Worm (Caenorhabditis elegans): ENCODE data around the gene ZK1320.2.

ce11 chrII:9636300-9636699 lies 22.5 kb downstream of the ZK1320.2 start, which contains the start of gene ZK1307.7:
- TF ChIP-seq Y48G9A.11 (GFP tag; IDR thresholded peaks at IDR 0.05), result no peak
- no peak for TF ChIP-seq ama-1 (optimal IDR thresholded peaks at IDR 0.05)
- no peak for TF ChIP-seq fkh-10 (GFP tag; optimal IDR thresholded peaks at IDR 0.05)
- no peak for TF ChIP-seq nhr-25 (tag; optimal IDR thresholded peaks at IDR 0.05; ENCODE audit: borderline replicate concordance, insufficient read depth)
- no peak for TF ChIP-seq mep-1 (tag; optimal IDR thresholded peaks at IDR 0.05)
- TF ChIP-seq lin-39 (tag; optimal IDR thresholded peaks at IDR 0.05), result no peak
- no peak for TF ChIP-seq zag-1 (tag; optimal IDR thresholded peaks at IDR 0.05)
- no peak for TF ChIP-seq aly-2 (tag; optimal IDR thresholded peaks at IDR 0.05)

Measured in whole organism, L4 larva.